Fruit fly (Drosophila melanogaster) whole organism, embryonic: ENCODE data around the gene CheB93b.

Experiments used
- BEAF-32 ChIP-seq: fragments of 200-800 bp; sonication (Bioruptor generic); optimal IDR thresholded peaks from 3 replicates; lab custom pipeline; 2017; ENCODE audit warnings: missing biosample characterization, missing genetic modification characterization, mild to moderate bottlenecking, moderate library complexity, missing genetic modification reagents
- BtbVII ChIP-seq: fragments of 200-800 bp; sonication (Bioruptor generic); optimal IDR thresholded peaks from 3 replicates; lab custom pipeline; 2017; ENCODE audit warnings: missing biosample characterization, mild to moderate bottlenecking, missing genetic modification characterization
- CG11504 ChIP-seq: fragments of 200-800 bp; sonication (Bioruptor generic); optimal IDR thresholded peaks from 3 replicates; lab custom pipeline; 2019; ENCODE audit warnings: missing biosample characterization, mild to moderate bottlenecking, missing genetic modification characterization, moderate library complexity
- CG12299 ChIP-seq: fragments of 200-800 bp; sonication (Bioruptor generic); optimal IDR thresholded peaks from 2 replicates; lab custom pipeline; 2018; ENCODE audit warnings: missing biosample characterization, mild to moderate bottlenecking, missing genetic modification characterization
- CG12659 ChIP-seq: fragments of 200-800 bp; sonication (Bioruptor generic); optimal IDR thresholded peaks from 3 replicates; lab custom pipeline; 2017; ENCODE audit warnings: mild to moderate bottlenecking, missing biosample characterization, missing genetic modification reagents, missing genetic modification characterization
- CG12942 ChIP-seq: fragments of 200-800 bp; sonication (Bioruptor generic); optimal IDR thresholded peaks from 3 replicates; lab custom pipeline; 2016; ENCODE audit warnings: missing biosample characterization, missing genetic modification characterization
- CG14860 ChIP-seq: fragments of 200-800 bp; sonication (Bioruptor generic); IDR thresholded peaks from 3 replicates; pipeline ENCODE4 v1.3.6; 2022; ENCODE audit warnings: missing biosample characterization, missing genetic modification characterization; ENCODE audit not compliant: partially characterized antibody
- CG15073 ChIP-seq: fragments of 200-800 bp; sonication (Bioruptor generic); optimal IDR thresholded peaks from 2 replicates; lab custom pipeline; 2016; ENCODE audit warnings: missing biosample characterization, missing genetic modification characterization
- CG1603 ChIP-seq: fragments of 200-800 bp; sonication (Bioruptor generic); optimal IDR thresholded peaks from 2 replicates; lab custom pipeline; 2019; ENCODE audit warnings: missing biosample characterization, mild to moderate bottlenecking, missing genetic modification characterization, moderate library complexity
- CG16813 ChIP-seq: fragments of 200-800 bp; sonication (Bioruptor generic); IDR thresholded peaks from 3 replicates; pipeline ENCODE4 v1.3.6; 2022; ENCODE audit warnings: missing biosample characterization, missing genetic modification characterization; ENCODE audit not compliant: partially characterized antibody
- CG2116 ChIP-seq: fragments of 200-800 bp; sonication (Bioruptor generic); optimal IDR thresholded peaks from 3 replicates; lab custom pipeline; 2018; ENCODE audit warnings: missing biosample characterization, mild to moderate bottlenecking, missing genetic modification characterization
- CG30403 ChIP-seq: fragments of 200-800 bp; sonication (Bioruptor generic); optimal IDR thresholded peaks from 3 replicates; lab custom pipeline; 2016; ENCODE audit warnings: missing biosample characterization, missing genetic modification characterization
- CG31224 ChIP-seq: fragments of 200-800 bp; sonication (Bioruptor generic); IDR thresholded peaks from 2 replicates; pipeline ENCODE4 v1.3.6; 2022; ENCODE audit warnings: missing biosample characterization, missing genetic modification characterization
- CG31441 ChIP-seq: fragments of 200-800 bp; sonication (Bioruptor generic); IDR thresholded peaks from 2 replicates; pipeline ENCODE4 v1.3.6; 2022; ENCODE audit warnings: missing biosample characterization, missing genetic modification characterization
- CG3838 ChIP-seq: fragments of 200-800 bp; sonication (Bioruptor generic); optimal IDR thresholded peaks from 3 replicates; lab custom pipeline; 2016; ENCODE audit warnings: missing biosample characterization, missing genetic modification characterization
- CG4328 ChIP-seq: fragments of 200-800 bp; sonication (Bioruptor generic); optimal IDR thresholded peaks from 3 replicates; lab custom pipeline; 2017; ENCODE audit warnings: missing biosample characterization, missing genetic modification reagents, missing genetic modification characterization
- CG4617 ChIP-seq: fragments of 200-800 bp; sonication (Bioruptor generic); optimal IDR thresholded peaks from 3 replicates; lab custom pipeline; 2016; ENCODE audit warnings: missing biosample characterization, missing genetic modification characterization, borderline replicate concordance
- CG7786 ChIP-seq: fragments of 200-800 bp; sonication (Bioruptor generic); optimal IDR thresholded peaks from 2 replicates; lab custom pipeline; 2016; ENCODE audit warnings: missing biosample characterization, missing genetic modification characterization
- CoRest ChIP-seq: fragments of 200-800 bp; sonication (Bioruptor generic); optimal IDR thresholded peaks from 3 replicates; lab custom pipeline; 2018; ENCODE audit warnings: missing biosample characterization, mild to moderate bottlenecking, missing genetic modification characterization, moderate library complexity
- Dip2 ChIP-seq: fragments of 200-800 bp; sonication (Bioruptor generic); IDR thresholded peaks from 2 replicates; pipeline ENCODE4 v1.3.6; 2022; ENCODE audit warnings: missing biosample characterization, missing genetic modification characterization
- Eip74EF ChIP-seq, 2 experiments: fragments of 200-800 bp in 1 of 2; fragments of >200 bp in 1 of 2; sonication (Bioruptor generic) in 1 of 2; optimal IDR thresholded peaks; 2 replicates each; lab custom pipeline; 2017 to 2019; ENCODE audit warnings: missing biosample characterization in 2 of 2, missing genetic modification characterization in 2 of 2, mild to moderate bottlenecking in 1 of 2, moderate library complexity in 1 of 2
- Jarid2 ChIP-seq: fragments of 200-800 bp; sonication (Bioruptor generic); optimal IDR thresholded peaks from 3 replicates; lab custom pipeline; 2017; ENCODE audit warnings: mild to moderate bottlenecking, missing biosample characterization, missing genetic modification reagents, missing genetic modification characterization
- MTF-1 ChIP-seq: fragments of 200-800 bp; sonication (Bioruptor generic); optimal IDR thresholded peaks from 2 replicates; lab custom pipeline; 2018; ENCODE audit warnings: missing biosample characterization, mild to moderate bottlenecking, missing genetic modification characterization, borderline replicate concordance
- Meics ChIP-seq: fragments of 200-800 bp; sonication (Bioruptor generic); optimal IDR thresholded peaks from 2 replicates; lab custom pipeline; 2017; ENCODE audit warnings: missing biosample characterization, mild to moderate bottlenecking, missing genetic modification characterization
- NC2α ChIP-seq: fragments of 200-800 bp; sonication (Bioruptor generic); optimal IDR thresholded peaks from 2 replicates; lab custom pipeline; 2016; ENCODE audit warnings: missing biosample characterization, missing genetic modification characterization
- Nf-YA ChIP-seq: fragments of 200-800 bp; sonication (Bioruptor generic); IDR thresholded peaks from 2 replicates; pipeline ENCODE4 v1.3.6; 2022; ENCODE audit warnings: missing biosample characterization, missing genetic modification characterization
- Pdp1 ChIP-seq, 2 experiments: fragments of 200-800 bp; sonication (Bioruptor generic); optimal IDR thresholded peaks; 3 replicates each; lab custom pipeline; 2016; ENCODE audit warnings: missing biosample characterization in 2 of 2, missing genetic modification characterization in 2 of 2, mild to moderate bottlenecking in 1 of 2, moderate library complexity in 1 of 2
- Scr ChIP-seq: fragments of 200-800 bp; sonication (Bioruptor generic); IDR thresholded peaks from 2 replicates; pipeline ENCODE4 v1.3.6; 2022; ENCODE audit warnings: missing biosample characterization, missing genetic modification characterization; ENCODE audit not compliant: partially characterized antibody
- Sin3A ChIP-seq: fragments of >200 bp; optimal IDR thresholded peaks from 2 replicates; lab custom pipeline; 2018
- Xbp1 ChIP-seq: fragments of 200-800 bp; sonication (Bioruptor generic); optimal IDR thresholded peaks from 3 replicates; lab custom pipeline; 2016; ENCODE audit warnings: missing biosample characterization, mild to moderate bottlenecking, missing genetic modification characterization
- ap ChIP-seq: fragments of 200-800 bp; sonication (Bioruptor generic); IDR thresholded peaks from 2 replicates; pipeline ENCODE4 v1.3.6; 2022; ENCODE audit warnings: missing biosample characterization, missing genetic modification characterization
- ato ChIP-seq: fragments of 200-800 bp; sonication (Bioruptor generic); IDR thresholded peaks from 2 replicates; pipeline ENCODE4 v1.3.6; 2022; ENCODE audit warnings: missing biosample characterization, missing genetic modification characterization; ENCODE audit not compliant: partially characterized antibody
- chinmo ChIP-seq: fragments of 200-800 bp; sonication (Bioruptor generic); IDR thresholded peaks from 4 replicates; pipeline ENCODE4 v1.3.6; 2022; ENCODE audit warnings: missing biosample characterization, missing genetic modification characterization; ENCODE audit not compliant: partially characterized antibody
- ems ChIP-seq: fragments of 200-800 bp; sonication (Bioruptor generic); optimal IDR thresholded peaks from 3 replicates; lab custom pipeline; 2016; ENCODE audit warnings: missing biosample characterization, missing genetic modification characterization
- en ChIP-seq: fragments of 200-800 bp; sonication (Bioruptor generic); optimal IDR thresholded peaks from 2 replicates; lab custom pipeline; 2016; ENCODE audit warnings: missing biosample characterization, missing genetic modification characterization
- hbn ChIP-seq: fragments of 200-800 bp; sonication (Bioruptor generic); IDR thresholded peaks from 2 replicates; pipeline ENCODE4 v1.3.6; 2022; ENCODE audit warnings: missing biosample characterization, missing genetic modification characterization; ENCODE audit not compliant: partially characterized antibody
- her ChIP-seq: fragments of 200-800 bp; sonication (Bioruptor generic); optimal IDR thresholded peaks from 2 replicates; lab custom pipeline; 2016; ENCODE audit warnings: missing biosample characterization, missing genetic modification characterization
- knrl ChIP-seq: fragments of 200-800 bp; sonication (Bioruptor generic); IDR thresholded peaks from 3 replicates; pipeline ENCODE4 v1.3.6; 2022; ENCODE audit warnings: missing biosample characterization, missing genetic modification characterization; ENCODE audit not compliant: partially characterized antibody
- nmo ChIP-seq: fragments of 200-800 bp; sonication (Bioruptor generic); optimal IDR thresholded peaks from 2 replicates; lab custom pipeline; 2018; ENCODE audit warnings: missing biosample characterization, mild to moderate bottlenecking, missing genetic modification characterization, moderate library complexity
- peb ChIP-seq: fragments of 200-800 bp; sonication (Bioruptor generic); IDR thresholded peaks from 2 replicates; pipeline ENCODE4 v1.3.6; 2022; ENCODE audit warnings: missing biosample characterization, missing genetic modification characterization
- sens ChIP-seq: fragments of 200-800 bp; sonication (Bioruptor generic); peaks from one replicate; lab custom pipeline; 2016; ENCODE audit warnings: missing biosample characterization, missing genetic modification characterization
- sim ChIP-seq: fragments of 200-800 bp; sonication (Bioruptor generic); IDR thresholded peaks from 2 replicates; pipeline ENCODE4 v1.3.6; 2022; ENCODE audit warnings: missing biosample characterization, missing genetic modification characterization
- sob ChIP-seq: fragments of 200-800 bp; sonication (Bioruptor generic); IDR thresholded peaks from 2 replicates; pipeline ENCODE4 v1.3.6; 2022; ENCODE audit warnings: missing biosample characterization, missing genetic modification characterization
- sqz ChIP-seq: fragments of 200-800 bp; sonication (Bioruptor generic); optimal IDR thresholded peaks from 3 replicates; lab custom pipeline; 2018; ENCODE audit warnings: missing biosample characterization, mild to moderate bottlenecking, missing genetic modification characterization
- ssp ChIP-seq: fragments of 200-800 bp; sonication (Bioruptor generic); IDR thresholded peaks from 2 replicates; pipeline ENCODE4 v1.3.6; 2022; ENCODE audit warnings: missing biosample characterization, missing genetic modification characterization
- sug ChIP-seq: fragments of 200-800 bp; optimal IDR thresholded peaks from 2 replicates; lab custom pipeline; 2019; ENCODE audit warnings: missing biosample characterization, mild to moderate bottlenecking, missing genetic modification characterization, moderate library complexity
- tio ChIP-seq: fragments of 200-800 bp; sonication (Bioruptor generic); optimal IDR thresholded peaks from 2 replicates; lab custom pipeline; 2017; ENCODE audit warnings: missing biosample characterization, missing genetic modification characterization, inconsistent platforms
- unc-4 ChIP-seq: fragments of 200-800 bp; sonication (Bioruptor generic); IDR thresholded peaks from 2 replicates; pipeline ENCODE4 v1.3.6; 2022; ENCODE audit warnings: missing biosample characterization, missing genetic modification characterization; ENCODE audit not compliant: partially characterized antibody
- yki ChIP-seq: fragments of >200 bp; optimal IDR thresholded peaks from 3 replicates; lab custom pipeline; 2018

Gene CheB93b

DNA sequence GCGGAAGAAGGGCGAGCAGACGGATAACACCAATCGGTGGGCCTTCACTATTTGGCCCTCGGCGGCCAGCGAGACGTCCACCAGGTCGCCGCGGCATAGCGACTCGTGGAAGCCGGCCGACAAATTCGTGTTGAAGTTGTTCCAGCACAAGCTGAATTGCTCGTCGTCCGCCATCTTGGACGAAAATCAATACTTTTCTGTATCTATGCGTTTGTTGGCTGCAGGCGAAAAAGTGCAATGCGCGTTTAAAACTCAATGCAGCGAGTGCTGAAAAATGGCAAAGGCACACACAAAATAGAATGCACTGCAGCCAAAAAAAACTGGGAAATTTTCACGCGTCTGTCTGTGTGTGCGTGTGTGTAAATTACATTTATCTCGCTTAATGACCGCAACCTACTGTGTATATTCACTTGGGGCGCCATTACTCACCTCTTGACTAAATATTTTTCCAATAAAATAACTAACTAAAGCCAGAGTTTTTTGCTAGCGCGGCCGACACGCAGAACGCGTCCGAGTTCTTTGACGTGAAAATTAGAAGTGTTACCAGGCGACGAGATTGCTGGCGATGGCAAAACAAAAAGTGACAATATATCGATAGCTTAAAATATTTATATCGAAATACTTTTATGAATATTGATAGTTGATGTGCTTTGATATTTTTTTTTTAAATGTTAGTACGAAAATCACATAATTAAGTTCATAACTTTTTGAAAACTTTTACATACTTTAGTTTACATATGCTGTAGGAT is 31.9 kb upstream of the CheB93b start (continued):
- no peak for TF ChIP-seq sim (GFP tag; lab: Robert Waterston, UW)
- peak; percentile 74; the same call in 3 of the 4 replicates for TF ChIP-seq chinmo (GFP tag; lab: Robert Waterston, UW)
- TF ChIP-seq sug (tag; lab: Kevin White, UChicago): no peak
- TF ChIP-seq Pdp1 (GFP tag; optimal IDR thresholded peaks at IDR 0.05; lab: Kevin White, UChicago): peak in 1 of 2 experiments; percentile 15
- no peak for TF ChIP-seq Nf-YA (GFP tag; lab: Robert Waterston, UW)
- peak; percentile 9 for TF ChIP-seq CG30403 (GFP tag; lab: Kevin White, UChicago)
- no peak for TF ChIP-seq peb (GFP tag; lab: Robert Waterston, UW)
- no peak for TF ChIP-seq CG15073 (GFP tag; lab: Kevin White, UChicago)
- TF ChIP-seq CG31224 (GFP tag; lab: Robert Waterston, UW): no peak
- peak; percentile 87 for TF ChIP-seq knrl (GFP tag; lab: Robert Waterston, UW)
- TF ChIP-seq Jarid2 (GFP tag; lab: Kevin White, UChicago): peak; percentile 41
- no peak for TF ChIP-seq CG3838 (GFP tag; lab: Kevin White, UChicago)
- TF ChIP-seq CG31441 (GFP tag; lab: Robert Waterston, UW): peak; percentile 81
- peak; percentile 72 for TF ChIP-seq ato (GFP tag; lab: Robert Waterston, UW)
- no peak for TF ChIP-seq Dip2 (GFP tag; lab: Robert Waterston, UW)
- TF ChIP-seq yki (lab: Kevin White, UChicago): no peak
- TF ChIP-seq tio (GFP tag; lab: Kevin White, UChicago): no peak
- TF ChIP-seq CG11504 (tag; lab: Kevin White, UChicago): no peak
- peak; percentile 41 for TF ChIP-seq sqz (GFP tag; lab: Kevin White, UChicago)
- no peak for TF ChIP-seq ems (GFP tag; lab: Kevin White, UChicago)
- TF ChIP-seq CG7786 (GFP tag; lab: Kevin White, UChicago): peak; percentile 6
- peak; percentile 27 for TF ChIP-seq Meics
- no peak for TF ChIP-seq en (GFP tag; lab: Kevin White, UChicago)
- TF ChIP-seq Sin3A (lab: Kevin White, UChicago): no peak
- peak; percentile 26 for TF ChIP-seq nmo (GFP tag; lab: Kevin White, UChicago)
- TF ChIP-seq BEAF-32: peak; percentile 93
- TF ChIP-seq CG12942 (GFP tag; lab: Kevin White, UChicago): no peak
- TF ChIP-seq NC2α (GFP tag; lab: Kevin White, UChicago): peak; percentile 0
- TF ChIP-seq CG2116 (GFP tag; lab: Kevin White, UChicago): peak; percentile 36
- TF ChIP-seq CoRest: peak; percentile 24
- TF ChIP-seq her (GFP tag; lab: Kevin White, UChicago): no peak
- TF ChIP-seq unc-4 (GFP tag; lab: Robert Waterston, UW): peak; percentile 89
- peak; percentile 30 for TF ChIP-seq CG12299 (tag; lab: Kevin White, UChicago)
- TF ChIP-seq CG12659 (GFP tag; lab: Kevin White, UChicago): peak; percentile 47
- TF ChIP-seq sob (GFP tag; lab: Robert Waterston, UW): no peak
- TF ChIP-seq ap (GFP tag; lab: Robert Waterston, UW): no peak
- TF ChIP-seq CG4328: no peak
- TF ChIP-seq CG4617 (GFP tag; lab: Kevin White, UChicago): peak; percentile 67
- TF ChIP-seq ssp (GFP tag; lab: Robert Waterston, UW): peak; percentile 85
- peak; percentile 84 for TF ChIP-seq CG16813 (GFP tag; lab: Robert Waterston, UW)
- TF ChIP-seq Xbp1: peak; percentile 8
- peak in 1 of 2 experiments; percentile 3 for TF ChIP-seq Eip74EF (GFP tag; optimal IDR thresholded peaks at IDR 0.05; lab: Kevin White, UChicago)
- TF ChIP-seq BtbVII (GFP tag; lab: Kevin White, UChicago): no peak
- peak; percentile 89 for TF ChIP-seq Scr
- peak; percentile 16 for TF ChIP-seq MTF-1 (GFP tag; lab: Kevin White, UChicago)
- TF ChIP-seq CG1603 (tag; lab: Kevin White, UChicago): peak; percentile 54
- peak; percentile 84 for TF ChIP-seq sens (GFP tag; lab: Kevin White, UChicago)
- peak; percentile 79 for TF ChIP-seq CG14860
- TF ChIP-seq hbn (GFP tag; lab: Robert Waterston, UW): peak; percentile 88
